Worm (Caenorhabditis elegans) whole organism, late embryonic: ENCODE data around the gene srv-34.

Source experiments
- C38D4.7 ChIP-seq: fragments of 200-800 bp; sonication (Bioruptor generic); optimal IDR thresholded peaks from 2 replicates; lab custom pipeline; 2018; ENCODE audit warnings: mild to moderate bottlenecking, missing genetic modification characterization, moderate library complexity, missing compliant biosample characterization
- ceh-14 ChIP-seq: sonication (generic microtip); optimal IDR thresholded peaks from 2 replicates; lab custom pipeline; 2016; ENCODE audit warnings: missing genotype, missing genetic modification characterization, missing compliant biosample characterization
- ceh-48 ChIP-seq: sonication (generic microtip); optimal IDR thresholded peaks from 2 replicates; lab custom pipeline; 2016; ENCODE audit warnings: missing genetic modification characterization, inconsistent platforms, missing compliant biosample characterization
- ceh-6 ChIP-seq: fragments of 200-800 bp; sonication (Bioruptor generic); optimal IDR thresholded peaks from 2 replicates; lab custom pipeline; 2018; ENCODE audit warnings: mild to moderate bottlenecking, missing genetic modification characterization, missing compliant biosample characterization
- che-1 ChIP-seq: sonication (generic microtip); optimal IDR thresholded peaks from 2 replicates; lab custom pipeline; 2016; ENCODE audit warnings: mild to moderate bottlenecking, missing genetic modification characterization, missing compliant biosample characterization
- hlh-30 ChIP-seq: sonication (generic microtip); optimal IDR thresholded peaks from 2 replicates; lab custom pipeline; 2017; ENCODE audit warnings: antibody characterized with exemption, missing genetic modification characterization, missing compliant biosample characterization; ENCODE audit not compliant: insufficient read depth
- nhr-11 ChIP-seq: fragments of 150-350 bp; optimal IDR thresholded peaks from 2 replicates; lab custom pipeline; 2014; ENCODE audit warnings: missing biosample characterization, missing genetic modification characterization
- rnt-1 ChIP-seq: sonication (generic microtip); optimal IDR thresholded peaks from 2 replicates; lab custom pipeline; 2016; ENCODE audit warnings: missing genetic modification characterization, missing compliant biosample characterization

- TF ChIP-seq C38D4.7 (GFP tag; lab: Kevin White, UChicago) (no peak), hlh-30 (tag; lab: Kevin White, UChicago) (no peak), che-1 (tag; lab: Kevin White, UChicago) (no peak), rnt-1 (tag; lab: Kevin White, UChicago) (no peak), ceh-48 (tag; lab: Kevin White, UChicago) (no peak), ceh-14 (tag; lab: Kevin White, UChicago) (no peak), nhr-11 (no peak), ceh-6 (GFP tag; lab: Kevin White, UChicago) (no peak)
Observed at ce11 chrV:16376430-16376948, 1.9 kb upstream of the srv-34 start.
